Fruit fly (Drosophila melanogaster) Kc167 (cell line): ENCODE measurements around the gene Trm7-32.

Experiments
- Myc ChIP-seq: fragments of >200 bp; optimal IDR thresholded peaks from 2 replicates; lab custom pipeline; 2017; ENCODE audit warnings: missing external identifiers
- psq ChIP-seq: fragments of >200 bp; optimal IDR thresholded peaks from 2 replicates; lab custom pipeline; 2017; ENCODE audit warnings: missing external identifiers
- ttk ChIP-seq: sonication (Bioruptor generic); optimal IDR thresholded peaks from 2 replicates; lab custom pipeline; 2017; ENCODE audit warnings: missing external identifiers

DNA sequence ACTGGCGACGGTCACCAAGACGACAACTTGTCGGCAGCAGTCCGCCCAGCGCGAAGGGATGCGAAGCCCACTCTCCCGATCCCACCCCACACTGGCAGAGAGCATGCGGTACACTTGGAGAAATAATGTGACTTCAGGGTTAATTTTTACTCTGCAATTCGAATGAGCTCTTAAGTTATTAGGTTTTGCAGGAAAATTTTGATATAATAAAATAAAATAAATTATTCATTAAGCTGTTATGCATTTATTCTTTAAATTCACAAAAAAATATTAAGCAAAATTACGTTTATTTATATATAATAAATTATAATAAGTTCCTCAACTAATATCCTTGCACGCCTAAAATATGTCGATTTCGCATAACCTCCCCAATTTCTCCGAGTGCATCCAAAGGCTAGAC lies 8.4 kb downstream of the Trm7-32 start:
- TF ChIP-seq Myc (no peak), psq (lab: Kevin White, UChicago) (no peak), ttk (lab: Kevin White, UChicago) (no peak)
